Worm (Caenorhabditis elegans): ENCODE measurements around the gene K09F6.6.
A peak's percentile ranks its signal among the peaks of the same experiment; 100 is the strongest.
"Not testable (repeated sequence)": the region's sequence is repeated elsewhere in the genome, so short reads cannot be mapped to it uniquely, and the experiment has no call there.

K09F6.6 gene

ce11 chrII:2292549-2292948 lies 13.4 kb upstream of the K09F6.6 start:
- TF ChIP-seq pqm-1 (tag; optimal IDR thresholded peaks at IDR 0.05), result peak; percentile 1
- peak; percentile 46 for TF ChIP-seq elt-2 (tag; optimal IDR thresholded peaks at IDR 0.05)
- TF ChIP-seq zag-1 (tag; optimal IDR thresholded peaks at IDR 0.05), result no peak
- TF ChIP-seq lin-39 (tag; optimal IDR thresholded peaks at IDR 0.05), result no peak

DNA sequence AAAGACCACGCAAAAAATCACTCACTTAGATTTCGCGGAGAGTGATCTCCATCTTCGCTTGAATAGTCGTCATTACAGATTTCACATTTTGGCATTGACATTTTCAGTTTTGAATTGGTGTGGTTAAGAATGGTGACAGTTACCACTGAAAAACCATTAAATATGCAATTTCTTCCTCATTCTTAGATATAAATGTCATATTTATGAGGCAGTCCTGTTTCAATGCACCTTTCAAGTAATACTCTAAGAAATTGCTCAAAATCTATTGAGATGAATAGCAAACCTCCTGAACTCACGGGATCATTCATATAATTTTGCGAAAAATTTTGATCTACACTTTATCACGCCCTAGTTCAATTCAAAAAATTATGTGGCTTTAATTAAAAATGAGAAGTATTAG lies 12.9 kb upstream of the K09F6.6 start, which contains the start of gene K09F6.7:
Gene K09F6.7 (minus strand): TSS at position 101 of the 400 bp plus-strand sequence.
- TF ChIP-seq ceh-16 (tag; optimal IDR thresholded peaks at IDR 0.05) (no peak), ztf-11 (tag; optimal IDR thresholded peaks at IDR 0.05) (no peak), nhr-23 (tag; optimal IDR thresholded peaks at IDR 0.05) (no peak), ztf-4 (tag; optimal IDR thresholded peaks at IDR 0.05) (no peak), ceh-82 (tag; optimal IDR thresholded peaks at IDR 0.05) (no peak), eor-1 (tag; optimal IDR thresholded peaks at IDR 0.05) (no peak), lin-15B (tag; optimal IDR thresholded peaks at IDR 0.05) (no peak), skn-1 (tag; optimal IDR thresholded peaks at IDR 0.05) (no peak), ceh-9 (tag; optimal IDR thresholded peaks at IDR 0.05) (no peak), nhr-67 (tag; optimal IDR thresholded peaks at IDR 0.05) (no peak)

DNA sequence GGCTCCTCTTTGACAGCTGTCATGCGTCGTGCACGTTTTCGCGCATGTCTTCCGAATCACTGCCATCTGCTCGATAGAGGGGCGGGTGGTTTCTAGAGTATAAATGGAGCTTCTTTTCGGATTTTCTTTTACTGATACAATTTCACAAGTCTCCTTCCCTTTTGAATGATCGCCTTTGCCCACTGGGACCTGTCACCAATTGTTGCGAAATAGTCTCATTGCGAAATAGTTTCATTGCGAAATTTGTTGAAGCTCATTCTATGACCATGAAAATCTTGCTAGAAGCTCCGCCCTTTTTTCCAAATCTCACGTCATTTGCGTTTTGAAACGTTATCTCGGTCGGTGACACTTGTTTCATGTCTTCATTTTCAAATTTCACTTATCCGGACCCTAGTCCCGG lies 10.3 kb upstream of the K09F6.6 start:
- TF ChIP-seq elt-1 (tag; optimal IDR thresholded peaks at IDR 0.05) (no peak), nhr-25 (tag; optimal IDR thresholded peaks at IDR 0.05) (no peak), ceh-82 (tag; optimal IDR thresholded peaks at IDR 0.05) (peak; percentile 24), ceh-28 (tag; optimal IDR thresholded peaks at IDR 0.05) (no peak), pha-4 (tag; optimal IDR thresholded peaks at IDR 0.05) (no peak), lin-39 (tag; optimal IDR thresholded peaks at IDR 0.05) (peak; percentile 54), aly-2 (tag; optimal IDR thresholded peaks at IDR 0.05) (no peak), unc-62 (GFP tag; optimal IDR thresholded peaks at IDR 0.05) (peak; percentile 11), pqm-1 (tag; optimal IDR thresholded peaks at IDR 0.05) (no peak)

ce11 chrII:2288798-2289197 lies 9.7 kb upstream of the K09F6.6 start, which contains the start of the genes K09F6.10 and K09F6.13:
Gene K09F6.10, minus strand, starts transcription at chrII:2288883.
Gene K09F6.13, plus strand, starts transcription at chrII:2289114.
- TF ChIP-seq lin-39 (tag; optimal IDR thresholded peaks at IDR 0.05) (peak; percentile 33), mdl-1 (tag; optimal IDR thresholded peaks at IDR 0.05) (no peak), eor-1 (tag; optimal IDR thresholded peaks at IDR 0.05) (no peak), sea-2 (GFP tag; optimal IDR thresholded peaks at IDR 0.05) (no peak)

ce11 chrII:2284703-2285102 lies 5.6 kb upstream of the K09F6.6 start:
- TF ChIP-seq lin-39 (tag; optimal IDR thresholded peaks at IDR 0.05) (no peak), skn-1 (tag; optimal IDR thresholded peaks at IDR 0.05) (no peak), nhr-67 (tag; optimal IDR thresholded peaks at IDR 0.05) (no peak), nhr-23 (tag; optimal IDR thresholded peaks at IDR 0.05) (no peak), nhr-77 (tag; optimal IDR thresholded peaks at IDR 0.05) (no peak), ztf-4 (tag; optimal IDR thresholded peaks at IDR 0.05) (no peak), ama-1 (optimal IDR thresholded peaks at IDR 0.05) (no peak), mml-1 (tag; optimal IDR thresholded peaks at IDR 0.05) (no peak), ZK546.5 (tag; optimal IDR thresholded peaks at IDR 0.05) (no peak), unc-62 (GFP tag; optimal IDR thresholded peaks at IDR 0.05) (no peak), ztf-11 (tag; optimal IDR thresholded peaks at IDR 0.05) (no peak), nhr-237 (tag; optimal IDR thresholded peaks at IDR 0.05) (no peak), fkh-2 (tag; optimal IDR thresholded peaks at IDR 0.05) (no peak), fkh-10 (GFP tag; optimal IDR thresholded peaks at IDR 0.05) (no peak)

DNA sequence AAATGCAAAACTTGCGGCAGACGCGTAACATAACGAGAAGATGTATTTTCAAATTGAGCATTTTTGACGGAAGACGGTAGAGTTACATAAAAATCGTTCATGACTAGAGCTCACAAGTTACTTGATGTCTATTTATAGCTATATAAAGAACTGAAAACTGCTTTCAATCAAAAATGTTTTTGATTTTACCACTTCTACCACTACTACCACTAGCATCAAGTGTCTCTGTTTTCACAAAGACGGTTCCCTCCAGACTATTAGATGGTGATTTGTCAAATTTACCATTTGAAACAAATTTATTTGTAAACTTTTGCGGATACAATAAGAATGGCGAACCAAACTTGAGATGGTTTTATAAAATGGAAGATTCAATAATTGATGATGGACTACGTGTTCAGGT lies 3.5 kb upstream of the K09F6.6 start, which contains the start of gene K09F6.9:
Gene K09F6.9 (minus strand): TSS at position 101 of the 400 bp plus-strand sequence.
- not testable (repeated sequence) for TF ChIP-seq nhr-12, nhr-11, mml-1 (tag; optimal IDR thresholded peaks at IDR 0.05)

DNA sequence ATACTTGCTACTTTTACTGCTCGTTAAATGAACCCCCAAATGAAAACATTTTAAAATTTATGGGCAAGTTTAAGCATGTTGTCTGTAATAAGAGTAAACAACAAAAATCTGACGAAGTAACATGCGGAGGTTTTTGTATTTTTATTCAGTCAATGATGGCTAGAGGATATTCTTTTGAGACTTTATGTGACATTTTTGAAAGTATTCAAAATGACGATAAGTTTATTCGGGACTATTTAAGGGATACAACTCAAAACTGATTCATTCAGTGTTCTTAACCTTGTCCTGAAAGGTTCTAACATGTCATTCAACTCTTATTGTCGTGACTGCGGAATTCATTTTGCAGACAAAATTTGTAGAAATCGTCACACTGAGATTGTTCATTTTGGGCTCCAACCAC lies 734 bp upstream of the K09F6.6 start, which contains the start of gene K09F6.11:
Gene K09F6.11 (plus strand): TSS at position 301 of the 400 bp plus-strand sequence.
- TF ChIP-seq ama-1 (optimal IDR thresholded peaks at IDR 0.05) (no peak), ZK546.5 (tag; optimal IDR thresholded peaks at IDR 0.05) (no peak), aly-2 (tag; optimal IDR thresholded peaks at IDR 0.05) (no peak), ztf-11 (tag; optimal IDR thresholded peaks at IDR 0.05) (no peak), ceh-16 (tag; optimal IDR thresholded peaks at IDR 0.05) (no peak), lin-15B (tag; optimal IDR thresholded peaks at IDR 0.05) (no peak), elt-1 (tag; optimal IDR thresholded peaks at IDR 0.05) (no peak), lin-39 (tag; optimal IDR thresholded peaks at IDR 0.05) (no peak), nhr-67 (tag; optimal IDR thresholded peaks at IDR 0.05) (no peak), nhr-25 (tag; optimal IDR thresholded peaks at IDR 0.05) (no peak), sea-2 (GFP tag; optimal IDR thresholded peaks at IDR 0.05) (no peak), nhr-77 (tag; optimal IDR thresholded peaks at IDR 0.05) (no peak), elt-3 (tag; optimal IDR thresholded peaks at IDR 0.05) (no peak), ceh-9 (tag; optimal IDR thresholded peaks at IDR 0.05) (no peak), ceh-28 (tag; optimal IDR thresholded peaks at IDR 0.05) (no peak), fos-1 (tag; optimal IDR thresholded peaks at IDR 0.05) (no peak), ztf-4 (tag; optimal IDR thresholded peaks at IDR 0.05) (no peak)
